Fruit fly (Drosophila melanogaster): ENCODE results near the gene CG11836.

DNA sequence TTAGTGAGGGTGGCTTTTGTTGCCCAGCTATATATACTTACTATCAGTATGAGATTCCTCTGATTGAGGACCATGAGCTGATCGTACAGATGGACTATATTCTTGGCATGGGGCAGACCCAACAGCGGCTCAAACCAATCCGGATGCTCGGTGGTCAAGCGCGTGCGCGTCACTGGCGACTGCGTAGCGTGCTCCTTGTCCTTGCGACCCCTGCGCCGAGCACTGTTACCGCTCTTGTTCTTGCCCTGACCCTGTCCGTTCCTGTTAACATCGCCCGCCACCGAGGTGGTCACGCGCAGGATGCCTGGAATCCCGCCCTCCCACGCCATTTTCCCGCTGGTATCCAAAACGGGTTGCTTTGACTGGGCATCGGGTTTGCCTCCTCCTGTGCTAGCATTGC lies 38.2 kb upstream of the CG11836 start:
- TF ChIP-seq Myc (optimal IDR thresholded peaks at IDR 0.05) (no peak), ttk (optimal IDR thresholded peaks at IDR 0.05) (no peak), Sin3A (optimal IDR thresholded peaks at IDR 0.05) (no peak), psq (optimal IDR thresholded peaks at IDR 0.05) (no peak), insv (optimal IDR thresholded peaks at IDR 0.05) (no peak)
